Fruit fly (Drosophila melanogaster): ENCODE data around the gene Fum1.

dm6 chrX:6663976-6664375, 14.2 kb upstream of the Fum1 start:
- TF ChIP-seq CG14655 (GFP tag; optimal IDR thresholded peaks at IDR 0.05) (no peak), fd96Ca (GFP tag; IDR thresholded peaks at IDR 0.05) (no peak), Pif1A (GFP tag; optimal IDR thresholded peaks at IDR 0.05) (no peak), CG8159 (tag; optimal IDR thresholded peaks at IDR 0.05) (no peak), CG4496 (GFP tag; IDR thresholded peaks at IDR 0.05) (no peak), CG13204 (GFP tag; optimal IDR thresholded peaks at IDR 0.05) (no peak)

Data from whole organism, pupa.